Worm (Caenorhabditis elegans) whole organism, midembryonic: ENCODE results near the gene F26G1.10.

Experiments
- flt-1 ChIP-seq: fragments of 200-800 bp; sonication (Bioruptor generic); IDR thresholded peaks from 2 replicates; pipeline ENCODE4 v1.3.6; 2022; ENCODE audit warnings: missing genetic modification characterization, missing compliant biosample characterization
- klf-2 ChIP-seq: fragments of 200-800 bp; sonication (Bioruptor generic); conservative IDR thresholded peaks from 2 replicates; pipeline ENCODE4 v1.3.6; 2022; ENCODE audit warnings: missing genetic modification reagents, missing genetic modification characterization, missing compliant biosample characterization
- tab-1 ChIP-seq: fragments of 200-800 bp; sonication (Bioruptor generic); IDR thresholded peaks from 2 replicates; pipeline ENCODE4 v1.3.6; 2022; ENCODE audit warnings: missing genetic modification characterization, missing compliant biosample characterization
- ztf-23 ChIP-seq: fragments of 200-800 bp; sonication (Bioruptor generic); IDR thresholded peaks from 2 replicates; pipeline ENCODE4 v1.3.6; 2022; ENCODE audit warnings: missing genetic modification reagents, missing genetic modification characterization, missing compliant biosample characterization

DNA sequence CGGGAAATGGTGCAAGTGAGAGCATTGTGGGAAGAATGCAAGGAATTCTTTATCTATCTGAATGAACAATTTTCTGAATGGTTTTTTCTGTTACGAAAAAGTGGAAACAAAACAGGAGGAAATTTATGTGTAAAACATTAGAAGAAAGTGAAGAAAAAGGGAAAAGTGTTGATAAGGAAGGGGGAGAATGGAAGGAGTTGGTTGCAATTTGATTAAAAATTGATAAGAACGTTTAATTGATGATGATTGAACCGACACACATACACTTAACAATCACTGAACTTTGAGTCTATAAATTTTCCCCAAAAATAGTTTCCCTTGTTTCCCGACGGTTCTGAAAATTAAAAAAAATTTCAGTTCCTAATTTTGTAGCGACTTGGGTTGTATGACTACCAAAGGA lies 28.7 kb downstream of the F26G1.10 start:
- TF ChIP-seq flt-1 (GFP tag; lab: Robert Waterston, UW) (no peak), ztf-23 (GFP tag; lab: Robert Waterston, UW) (no peak), klf-2 (GFP tag; lab: Robert Waterston, UW) (no peak), tab-1 (GFP tag; lab: Robert Waterston, UW) (no peak)
